Fruit fly (Drosophila melanogaster) whole organism, embryonic: Measurements from ENCODE around the gene CG5191.
A peak's percentile ranks its signal among the peaks of the same experiment; 100 is the strongest.

Experiments
- Awh ChIP-seq: fragments of 200-800 bp; sonication (Bioruptor generic); IDR thresholded peaks from 2 replicates; pipeline ENCODE4, ENCODE4 v1.3.6; 2022; ENCODE audit warnings: missing biosample characterization, missing genetic modification characterization
- Blimp-1 ChIP-seq: fragments of 200-800 bp; sonication (Bioruptor generic); optimal IDR thresholded peaks from 3 replicates; lab custom pipeline; 2018; ENCODE audit warnings: missing biosample characterization, missing genetic modification characterization, mild to moderate bottlenecking, moderate library complexity, missing genetic modification reagents
- CG10431 ChIP-seq: fragments of 200-800 bp; sonication (Bioruptor generic); optimal IDR thresholded peaks from 3 replicates; lab custom pipeline; 2018; ENCODE audit warnings: missing biosample characterization, mild to moderate bottlenecking, missing genetic modification characterization
- CG11085 ChIP-seq: fragments of 200-800 bp; sonication (Bioruptor generic); IDR thresholded peaks from 2 replicates; pipeline ENCODE4 v1.3.6; 2022; ENCODE audit warnings: missing biosample characterization, missing genetic modification characterization
- CG12659 ChIP-seq: fragments of 200-800 bp; sonication (Bioruptor generic); optimal IDR thresholded peaks from 3 replicates; lab custom pipeline; 2017; ENCODE audit warnings: mild to moderate bottlenecking, missing biosample characterization, missing genetic modification reagents, missing genetic modification characterization
- CG12769 ChIP-seq: fragments of 200-800 bp; sonication (Bioruptor generic); optimal IDR thresholded peaks from 2 replicates; lab custom pipeline; 2019; ENCODE audit warnings: missing biosample characterization, mild to moderate bottlenecking, missing genetic modification characterization, moderate library complexity
- CG13287 ChIP-seq: fragments of 200-800 bp; sonication (Bioruptor generic); IDR thresholded peaks from 2 replicates; pipeline ENCODE4 v1.3.6; 2022; ENCODE audit warnings: missing biosample characterization, missing genetic modification characterization; ENCODE audit not compliant: partially characterized antibody
- CG14014 ChIP-seq: fragments of 200-800 bp; sonication (Bioruptor generic); IDR thresholded peaks from 2 replicates; pipeline ENCODE4 v1.3.6; 2022; ENCODE audit warnings: missing biosample characterization, missing genetic modification characterization
- CG15479 ChIP-seq: fragments of 200-800 bp; sonication (Bioruptor generic); optimal IDR thresholded peaks from 3 replicates; lab custom pipeline; 2019; ENCODE audit warnings: missing biosample characterization, mild to moderate bottlenecking, missing genetic modification characterization, moderate library complexity
- CG15514 ChIP-seq: fragments of 200-800 bp; sonication (Bioruptor generic); optimal IDR thresholded peaks from 3 replicates; lab custom pipeline; 2017; ENCODE audit warnings: missing biosample characterization, missing genetic modification characterization, mild to moderate bottlenecking, moderate library complexity, missing genetic modification reagents
- CG15696 ChIP-seq: fragments of 200-800 bp; sonication (Bioruptor generic); optimal IDR thresholded peaks from 2 replicates; lab custom pipeline; 2019; ENCODE audit warnings: missing biosample characterization, mild to moderate bottlenecking, missing genetic modification characterization, moderate library complexity
- CG17385 ChIP-seq: fragments of 200-800 bp; sonication (Bioruptor generic); optimal IDR thresholded peaks from 3 replicates; lab custom pipeline; 2018; ENCODE audit warnings: missing biosample characterization, mild to moderate bottlenecking, missing genetic modification characterization
- CG30431 ChIP-seq: fragments of 200-800 bp; sonication (Bioruptor generic); optimal IDR thresholded peaks from 2 replicates; lab custom pipeline; 2017; ENCODE audit warnings: missing biosample characterization, missing genetic modification characterization
- CG3163 ChIP-seq: fragments of 200-800 bp; sonication (Bioruptor generic); optimal IDR thresholded peaks from 3 replicates; lab custom pipeline; 2016; ENCODE audit warnings: missing biosample characterization, missing genetic modification characterization
- CG32767 ChIP-seq: fragments of 200-800 bp; sonication (Bioruptor generic); IDR thresholded peaks from 2 replicates; pipeline ENCODE4 v1.3.6; 2022; ENCODE audit warnings: missing biosample characterization, missing genetic modification characterization
- CG34376 ChIP-seq: fragments of 200-800 bp; sonication (Bioruptor generic); optimal IDR thresholded peaks from 2 replicates; lab custom pipeline; 2018; ENCODE audit warnings: missing biosample characterization, mild to moderate bottlenecking, missing genetic modification characterization
- CG3995 ChIP-seq: fragments of 200-800 bp; sonication (Bioruptor generic); optimal IDR thresholded peaks from 3 replicates; lab custom pipeline; 2016; ENCODE audit warnings: missing biosample characterization, missing genetic modification characterization
- CG5180 ChIP-seq: fragments of 200-800 bp; sonication (Bioruptor generic); optimal IDR thresholded peaks from 3 replicates; lab custom pipeline; 2017; ENCODE audit warnings: missing biosample characterization, missing genetic modification characterization, mild to moderate bottlenecking, moderate library complexity, missing genetic modification reagents
- CG7271 ChIP-seq: fragments of 200-800 bp; sonication (Bioruptor generic); optimal IDR thresholded peaks from 2 replicates; lab custom pipeline; 2018; ENCODE audit warnings: missing biosample characterization, mild to moderate bottlenecking, missing genetic modification characterization, moderate library complexity
- CG9437 ChIP-seq: fragments of 200-800 bp; sonication (Bioruptor generic); optimal IDR thresholded peaks from 2 replicates; lab custom pipeline; 2018; ENCODE audit warnings: missing biosample characterization, mild to moderate bottlenecking, missing genetic modification characterization
- Deaf1 ChIP-seq: fragments of 200-800 bp; optimal IDR thresholded peaks from 3 replicates; lab custom pipeline; 2019; ENCODE audit warnings: missing biosample characterization, mild to moderate bottlenecking, missing genetic modification characterization, moderate library complexity
- Doc2 ChIP-seq: fragments of 200-800 bp; sonication (Bioruptor generic); IDR thresholded peaks from 2 replicates; pipeline ENCODE4 v1.3.6; 2022; ENCODE audit warnings: missing biosample characterization, missing genetic modification characterization
- Ets65A ChIP-seq: fragments of 200-800 bp; sonication (Bioruptor generic); peaks from one replicate; lab custom pipeline; 2016; ENCODE audit warnings: missing biosample characterization, missing genetic modification characterization
- Jarid2 ChIP-seq: fragments of 200-800 bp; sonication (Bioruptor generic); optimal IDR thresholded peaks from 3 replicates; lab custom pipeline; 2017; ENCODE audit warnings: mild to moderate bottlenecking, missing biosample characterization, missing genetic modification reagents, missing genetic modification characterization
- Trl ChIP-seq, 3 experiments: fragments of >200 bp in 2 of 3; fragments of 200-800 bp in 1 of 3; sonication (Bioruptor generic) in 1 of 3; optimal IDR thresholded peaks; 2 replicates in 1 of 3; 3 replicates in 2 of 3; lab custom pipeline; 2016 to 2017; ENCODE audit warnings: missing biosample characterization in 1 of 3, missing genetic modification characterization in 1 of 3
- ato ChIP-seq: fragments of 200-800 bp; sonication (Bioruptor generic); IDR thresholded peaks from 2 replicates; pipeline ENCODE4 v1.3.6; 2022; ENCODE audit warnings: missing biosample characterization, missing genetic modification characterization; ENCODE audit not compliant: partially characterized antibody
- bbx ChIP-seq: fragments of 200-800 bp; sonication (Bioruptor generic); IDR thresholded peaks from 2 replicates; pipeline ENCODE4 v1.3.6; 2022; ENCODE audit warnings: missing biosample characterization, missing genetic modification characterization; ENCODE audit not compliant: partially characterized antibody
- chinmo ChIP-seq: fragments of 200-800 bp; sonication (Bioruptor generic); IDR thresholded peaks from 4 replicates; pipeline ENCODE4 v1.3.6; 2022; ENCODE audit warnings: missing biosample characterization, missing genetic modification characterization; ENCODE audit not compliant: partially characterized antibody
- ci ChIP-seq: fragments of 200-800 bp; sonication (Bioruptor generic); IDR thresholded peaks from 3 replicates; pipeline ENCODE4 v1.3.6; 2022; ENCODE audit warnings: missing biosample characterization, missing genetic modification characterization
- corto ChIP-seq: fragments of 200-800 bp; sonication (Bioruptor generic); optimal IDR thresholded peaks from 2 replicates; lab custom pipeline; 2016; ENCODE audit warnings: missing biosample characterization, mild to moderate bottlenecking, missing genetic modification characterization, moderate library complexity
- da ChIP-seq: fragments of 200-800 bp; sonication (Bioruptor generic); optimal IDR thresholded peaks from 2 replicates; lab custom pipeline; 2016; ENCODE audit warnings: missing biosample characterization, missing genetic modification characterization
- gem ChIP-seq: fragments of 200-800 bp; sonication (Bioruptor generic); optimal IDR thresholded peaks from 2 replicates; lab custom pipeline; 2019; ENCODE audit warnings: missing biosample characterization, mild to moderate bottlenecking, missing genetic modification characterization, moderate library complexity
- grn ChIP-seq: fragments of 200-800 bp; sonication (Bioruptor generic); optimal IDR thresholded peaks from 3 replicates; lab custom pipeline; 2017; ENCODE audit warnings: missing biosample characterization, missing genetic modification characterization
- her ChIP-seq: fragments of 200-800 bp; sonication (Bioruptor generic); optimal IDR thresholded peaks from 2 replicates; lab custom pipeline; 2016; ENCODE audit warnings: missing biosample characterization, missing genetic modification characterization
- hth ChIP-seq: fragments of >200 bp; optimal IDR thresholded peaks from 2 replicates; lab custom pipeline; 2017; ENCODE audit warnings: inconsistent platforms
- lbe ChIP-seq: fragments of 200-800 bp; sonication (Bioruptor generic); optimal IDR thresholded peaks from 2 replicates; lab custom pipeline; 2016; ENCODE audit warnings: missing biosample characterization, mild to moderate bottlenecking, missing genetic modification characterization
- nom ChIP-seq: fragments of 200-800 bp; sonication (Bioruptor generic); optimal IDR thresholded peaks from 2 replicates; lab custom pipeline; 2017; ENCODE audit warnings: missing biosample characterization, missing genetic modification characterization, mild to moderate bottlenecking, moderate library complexity, missing genetic modification reagents
- oc ChIP-seq: fragments of 200-800 bp; sonication (Bioruptor generic); optimal IDR thresholded peaks from 2 replicates; lab custom pipeline; 2018; ENCODE audit warnings: missing biosample characterization, mild to moderate bottlenecking, missing genetic modification characterization, moderate library complexity
- pfk ChIP-seq: fragments of 200-800 bp; sonication (Bioruptor generic); optimal IDR thresholded peaks from 2 replicates; lab custom pipeline; 2018; ENCODE audit warnings: missing biosample characterization, mild to moderate bottlenecking, missing genetic modification characterization, moderate library complexity
- schlank ChIP-seq: fragments of 200-800 bp; sonication (Bioruptor generic); optimal IDR thresholded peaks from 2 replicates; lab custom pipeline; 2018; ENCODE audit warnings: missing biosample characterization, mild to moderate bottlenecking, missing genetic modification characterization
- sima ChIP-seq: fragments of 200-800 bp; sonication (Bioruptor generic); optimal IDR thresholded peaks from 2 replicates; lab custom pipeline; 2016; ENCODE audit warnings: missing biosample characterization, missing genetic modification characterization
- tgo ChIP-seq: fragments of 200-800 bp; sonication (Bioruptor generic); IDR thresholded peaks from 3 replicates; pipeline ENCODE4 v1.3.6; 2022; ENCODE audit warnings: missing biosample characterization, missing genetic modification characterization
- vnd ChIP-seq: fragments of 200-800 bp; sonication (Bioruptor generic); IDR thresholded peaks from 3 replicates; pipeline ENCODE4 v1.3.6; 2022; ENCODE audit warnings: missing biosample characterization, missing genetic modification characterization; ENCODE audit not compliant: partially characterized antibody
- wdn ChIP-seq: fragments of 200-800 bp; sonication (Bioruptor generic); IDR thresholded peaks from 2 replicates; pipeline ENCODE4 v1.3.6; 2022; ENCODE audit warnings: missing biosample characterization, missing genetic modification characterization
- z ChIP-seq: fragments of 200-800 bp; sonication (Bioruptor generic); IDR thresholded peaks from 3 replicates; pipeline ENCODE4 v1.3.6; 2022; ENCODE audit warnings: missing biosample characterization, missing genetic modification characterization

CG5191 gene

dm6 chr3R:20563830-20564421 is 3.3 kb downstream of the CG5191 start, which contains the start of gene CG10877 (continued):
- TF ChIP-seq Trl (optimal IDR thresholded peaks at IDR 0.05; lab: Kevin White, UChicago) = peak; percentile 34 to 53
- no peak for TF ChIP-seq Trl (GFP tag; optimal IDR thresholded peaks at IDR 0.05; lab: Kevin White, UChicago)
- peak; percentile 51 for TF ChIP-seq Jarid2 (GFP tag; lab: Kevin White, UChicago)

dm6 chr3R:20565546-20565948 is 4.9 kb downstream of the CG5191 start:
- TF ChIP-seq CG5180 (GFP tag; lab: Kevin White, UChicago) = peak; percentile 13
- no peak for TF ChIP-seq da (GFP tag; lab: Kevin White, UChicago)
- peak; percentile 12 for TF ChIP-seq CG3995
- TF ChIP-seq bbx = peak; percentile 35; the same call in 1 of the 2 replicates
- peak; percentile 36; the same call in 1 of the 2 replicates for TF ChIP-seq CG13287 (GFP tag; lab: Robert Waterston, UW)
- 0 out of 2 replicates have a peak, but pooled peaks have one; percentile 27 for TF ChIP-seq ato (GFP tag; lab: Robert Waterston, UW)
- TF ChIP-seq CG10431 = peak; percentile 28
- peak; percentile 69 for TF ChIP-seq Deaf1 (tag; lab: Kevin White, UChicago)
- TF ChIP-seq oc (tag; lab: Kevin White, UChicago) = peak; percentile 42
- peak; percentile 58 for TF ChIP-seq Jarid2 (GFP tag; lab: Kevin White, UChicago)
- TF ChIP-seq CG14014 (GFP tag; lab: Robert Waterston, UW) = no peak
- TF ChIP-seq CG17385 (GFP tag; lab: Kevin White, UChicago) = no peak
- 0 out of 2 replicates have a peak, but pooled peaks have one; percentile 28 for TF ChIP-seq CG32767 (GFP tag; lab: Robert Waterston, UW)
- TF ChIP-seq z (GFP tag; lab: Robert Waterston, UW) = peak; percentile 74; the same call in 2 of the 3 replicates
- peak; percentile 46 for TF ChIP-seq CG12769 (tag; lab: Kevin White, UChicago)
- TF ChIP-seq schlank = no peak
- peak; percentile 3 for TF ChIP-seq lbe (GFP tag; lab: Kevin White, UChicago)
- TF ChIP-seq CG9437 (GFP tag; lab: Kevin White, UChicago) = no peak
- TF ChIP-seq CG15696 (tag; lab: Kevin White, UChicago) = no peak
- peak; percentile 44 to 53 for TF ChIP-seq Trl (optimal IDR thresholded peaks at IDR 0.05; lab: Kevin White, UChicago)
- no peak for TF ChIP-seq Trl (GFP tag; optimal IDR thresholded peaks at IDR 0.05; lab: Kevin White, UChicago)
- TF ChIP-seq Blimp-1 (GFP tag; lab: Kevin White, UChicago) = peak; percentile 95
- TF ChIP-seq chinmo (GFP tag; lab: Robert Waterston, UW) = peak; percentile 61; the same call in 1 of the 4 replicates
- TF ChIP-seq Ets65A (GFP tag; lab: Kevin White, UChicago) = peak; percentile 38
- TF ChIP-seq CG11085 = no peak
- no peak for TF ChIP-seq vnd (GFP tag; lab: Robert Waterston, UW)
- peak; percentile 17 for TF ChIP-seq CG34376 (GFP tag; lab: Kevin White, UChicago)
- TF ChIP-seq corto = peak; percentile 20
- TF ChIP-seq CG3163 (GFP tag; lab: Kevin White, UChicago) = peak; percentile 86
- TF ChIP-seq ci (GFP tag; lab: Robert Waterston, UW) = peak; percentile 49; the same call in 2 of the 3 replicates
- TF ChIP-seq grn (GFP tag; lab: Kevin White, UChicago) = peak; percentile 76
- peak; percentile 54 for TF ChIP-seq nom (GFP tag; lab: Kevin White, UChicago)

dm6 chr3R:20567507-20568222 is 7.0 kb downstream of the CG5191 start:
- TF ChIP-seq pfk (no peak), CG15514 (GFP tag; lab: Kevin White, UChicago) (no peak), tgo (GFP tag; lab: Robert Waterston, UW) (no peak), CG7271 (tag; lab: Kevin White, UChicago) (no peak), Doc2 (GFP tag; lab: Robert Waterston, UW) (no peak), Awh (GFP tag; lab: Robert Waterston, UW) (no peak), hth (lab: Kevin White, UChicago) (no peak), gem (no peak), wdn (GFP tag; lab: Robert Waterston, UW) (no peak), her (GFP tag; lab: Kevin White, UChicago) (no peak), CG15479 (no peak), CG12659 (GFP tag; lab: Kevin White, UChicago) (no peak), CG30431 (GFP tag; lab: Kevin White, UChicago) (no peak), sima (GFP tag; lab: Kevin White, UChicago) (no peak)
